Worm (Caenorhabditis elegans): ENCODE measurements around the gene C37C3.11.

DNA sequence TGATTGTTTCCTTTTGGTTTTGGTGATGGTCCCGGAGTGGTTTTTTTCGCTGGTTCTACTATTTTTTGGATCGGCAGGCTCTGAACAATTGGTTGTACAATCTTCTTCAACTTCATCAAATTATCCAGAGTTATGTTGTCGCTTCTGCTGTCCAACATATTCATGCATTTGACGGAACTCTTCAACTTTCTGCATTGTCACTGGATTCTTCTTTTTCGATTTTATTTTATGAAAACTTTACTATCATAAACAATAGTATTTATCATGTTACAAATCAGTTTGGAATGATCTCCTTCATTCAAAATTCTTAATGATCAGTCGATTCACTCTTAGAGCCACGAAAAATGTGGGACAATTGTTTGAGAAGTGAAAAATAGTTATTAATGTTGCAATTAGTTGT lies 12.5 kb downstream of the C37C3.11 start:
- TF ChIP-seq unc-62 (GFP tag; optimal IDR thresholded peaks at IDR 0.05), result no peak
- no peak for TF ChIP-seq ZK546.5 (tag; optimal IDR thresholded peaks at IDR 0.05)
